Worm (Caenorhabditis elegans) whole organism, L4 larva: ENCODE results near the gene ncx-9.

Source experiments
- F10B5.3 ChIP-seq: sonication (generic microtip); optimal IDR thresholded peaks from 2 replicates; lab custom pipeline; 2016; ENCODE audit warnings: mild to moderate bottlenecking, missing genetic modification characterization, missing compliant biosample characterization
- R02D3.7 ChIP-seq: fragments of 150-350 bp; sonication (generic microtip); optimal IDR thresholded peaks from 3 replicates; lab custom pipeline; 2014; ENCODE audit warnings: missing biosample characterization, missing genetic modification characterization
- T20F7.1 ChIP-seq: fragments of 200-800 bp; sonication (Bioruptor generic); optimal IDR thresholded peaks from 2 replicates; lab custom pipeline; 2018; ENCODE audit warnings: mild to moderate bottlenecking, missing genetic modification characterization, missing compliant biosample characterization
- T26A8.4 ChIP-seq: fragments of 200-800 bp; sonication (Bioruptor generic); IDR thresholded peaks from 2 replicates; pipeline ENCODE4 v1.3.6; 2022; ENCODE audit warnings: missing genetic modification characterization, missing compliant biosample characterization
- Y105C5A.15 ChIP-seq: fragments of 200-800 bp; sonication (Bioruptor generic); IDR thresholded peaks from 2 replicates; pipeline ENCODE4 v1.3.6; 2022; ENCODE audit warnings: missing genetic modification characterization, missing compliant biosample characterization
- Y48G9A.11 ChIP-seq: fragments of 200-800 bp; sonication (Bioruptor generic); IDR thresholded peaks from 2 replicates; pipeline ENCODE4 v1.3.6; 2022; ENCODE audit warnings: missing genetic modification reagents, missing genetic modification characterization, missing compliant biosample characterization
- ZK546.5 ChIP-seq, 2 experiments: sonication (generic microtip); optimal IDR thresholded peaks; 2 replicates each; lab custom pipeline; 2017; ENCODE audit warnings: missing biosample characterization in 2 of 2, missing genetic modification characterization in 2 of 2
- aha-1 ChIP-seq: fragments of 150-350 bp; peaks from one replicate; lab custom pipeline; 2014; ENCODE audit warnings: missing biosample characterization, missing genetic modification characterization
- aly-2 ChIP-seq: sonication (generic microtip); optimal IDR thresholded peaks from 2 replicates; lab custom pipeline; 2018; ENCODE audit warnings: missing biosample characterization, missing genetic modification characterization
- ama-1 ChIP-seq: fragments of 150-350 bp; optimal IDR thresholded peaks from 2 replicates; lab custom pipeline; 2014; ENCODE audit warnings: inconsistent platforms, mixed read lengths
- arid-1 ChIP-seq: fragments of 200-800 bp; sonication (Bioruptor generic); conservative IDR thresholded peaks from 2 replicates; pipeline ENCODE4 v1.3.6; 2022; ENCODE audit warnings: missing genetic modification reagents, missing genetic modification characterization, missing compliant biosample characterization
- attf-4 ChIP-seq: sonication (generic microtip); optimal IDR thresholded peaks from 3 replicates; lab custom pipeline; 2017; ENCODE audit warnings: missing biosample characterization, missing genetic modification characterization
- ceh-20 ChIP-seq: fragments of 200-800 bp; sonication (Bioruptor generic); IDR thresholded peaks from 2 replicates; pipeline ENCODE4 v1.3.6; 2022; ENCODE audit warnings: missing genetic modification reagents, missing genetic modification characterization, missing compliant biosample characterization
- ceh-28 ChIP-seq: fragments of 150-350 bp; optimal IDR thresholded peaks from 2 replicates; lab custom pipeline; 2014; ENCODE audit warnings: missing biosample characterization, missing genetic modification reagents, missing genetic modification characterization
- ces-1 ChIP-seq: fragments of 150-350 bp; sonication (generic microtip); optimal IDR thresholded peaks from 4 replicates; lab custom pipeline; 2014; ENCODE audit warnings: missing biosample characterization, missing genetic modification reagents, missing genetic modification characterization
- ctbp-1 ChIP-seq: fragments of 200-800 bp; sonication (Bioruptor generic); IDR thresholded peaks from 2 replicates; pipeline ENCODE4 v1.3.6; 2022; ENCODE audit warnings: missing genetic modification reagents, missing genetic modification characterization, missing compliant biosample characterization
- daf-12 ChIP-seq: fragments of 150-350 bp; optimal IDR thresholded peaks from 2 replicates; lab custom pipeline; 2014; ENCODE audit warnings: missing biosample characterization, missing genetic modification reagents, missing genetic modification characterization
- daf-16 ChIP-seq, 3 experiments: sonication (generic microtip); optimal IDR thresholded peaks; 2 replicates each; lab custom pipeline; 2016 to 2017; ENCODE audit warnings: missing genetic modification characterization in 3 of 3, missing genetic modification reagents in 3 of 3, mild to moderate bottlenecking in 2 of 3, missing compliant biosample characterization in 2 of 3, missing biosample characterization in 1 of 3, moderate library complexity in 1 of 3
- daf-19 ChIP-seq: fragments of 200-800 bp; sonication (Bioruptor generic); conservative IDR thresholded peaks from 2 replicates; pipeline ENCODE4 v1.3.6; 2022; ENCODE audit warnings: missing genetic modification characterization, missing compliant biosample characterization
- daf-8 ChIP-seq: fragments of 200-800 bp; sonication (Bioruptor generic); IDR thresholded peaks from 2 replicates; pipeline ENCODE4 v1.3.6; 2022; ENCODE audit warnings: missing genetic modification characterization, missing compliant biosample characterization
- dmd-8 ChIP-seq: fragments of 200-800 bp; sonication (Bioruptor generic); IDR thresholded peaks from 2 replicates; pipeline ENCODE4 v1.3.6; 2022; ENCODE audit warnings: missing genetic modification characterization, missing compliant biosample characterization
- dmd-9 ChIP-seq: fragments of 200-800 bp; sonication (Bioruptor generic); IDR thresholded peaks from 2 replicates; pipeline ENCODE4 v1.3.6; 2022; ENCODE audit warnings: missing genetic modification reagents, missing genetic modification characterization, missing compliant biosample characterization
- duxl-1 ChIP-seq: sonication (generic microtip); optimal IDR thresholded peaks from 2 replicates; lab custom pipeline; 2016; ENCODE audit warnings: mild to moderate bottlenecking, missing genetic modification characterization, moderate library complexity, missing compliant biosample characterization; ENCODE audit not compliant: poor library complexity
- dve-1 ChIP-seq: sonication (generic microtip); optimal IDR thresholded peaks from 2 replicates; lab custom pipeline; 2017; ENCODE audit warnings: antibody characterized with exemption, mild to moderate bottlenecking, missing genetic modification characterization, missing compliant biosample characterization; ENCODE audit not compliant: insufficient read depth
- egl-43 ChIP-seq: fragments of 200-800 bp; sonication (Bioruptor generic); IDR thresholded peaks from 2 replicates; pipeline ENCODE4 v1.3.6; 2022; ENCODE audit warnings: missing genetic modification reagents, missing genetic modification characterization, missing compliant biosample characterization
- fos-1 ChIP-seq: fragments of 150-350 bp; optimal IDR thresholded peaks from 2 replicates; lab custom pipeline; 2014; ENCODE audit warnings: missing biosample characterization, missing genetic modification characterization
- gei-8 ChIP-seq: fragments of 200-800 bp; sonication (Bioruptor generic); optimal IDR thresholded peaks from 2 replicates; lab custom pipeline; 2018; ENCODE audit warnings: mild to moderate bottlenecking, missing genetic modification characterization, missing compliant biosample characterization
- jun-1 ChIP-seq: fragments of 150-350 bp; optimal IDR thresholded peaks from 2 replicates; lab custom pipeline; 2014; ENCODE audit warnings: missing biosample characterization, missing genetic modification reagents, missing genetic modification characterization
- lin-1 ChIP-seq: fragments of 200-800 bp; sonication (Bioruptor generic); IDR thresholded peaks from 2 replicates; pipeline ENCODE4 v1.3.6; 2022; ENCODE audit warnings: missing genetic modification reagents, missing genetic modification characterization, missing compliant biosample characterization
- lin-15B ChIP-seq: fragments of 150-350 bp; sonication (generic microtip); optimal IDR thresholded peaks from 3 replicates; lab custom pipeline; 2014; ENCODE audit warnings: missing biosample characterization, missing genetic modification characterization
- lin-29 ChIP-seq: fragments of 200-800 bp; sonication (Bioruptor generic); IDR thresholded peaks from 2 replicates; pipeline ENCODE4 v1.3.6; 2022; ENCODE audit warnings: missing genetic modification reagents, missing genetic modification characterization, missing compliant biosample characterization
- lir-3 ChIP-seq: sonication (generic microtip); optimal IDR thresholded peaks from 2 replicates; lab custom pipeline; 2016; ENCODE audit warnings: mild to moderate bottlenecking, missing genetic modification characterization, missing compliant biosample characterization
- madf-5 ChIP-seq, 2 experiments: fragments of 200-800 bp; sonication (Bioruptor generic); IDR thresholded peaks; 2 replicates each; pipeline ENCODE4 v1.3.6; 2022; ENCODE audit warnings: missing compliant biosample characterization in 2 of 2, missing genetic modification characterization in 2 of 2
- mdt-29 ChIP-seq: fragments of 200-800 bp; sonication (Bioruptor generic); IDR thresholded peaks from 2 replicates; pipeline ENCODE4 v1.3.6; 2022; ENCODE audit warnings: missing genetic modification reagents, missing genetic modification characterization, missing compliant biosample characterization
- nhr-10 ChIP-seq: fragments of 150-350 bp; optimal IDR thresholded peaks from 2 replicates; lab custom pipeline; 2014; ENCODE audit warnings: missing biosample characterization, missing genetic modification characterization
- nhr-102 ChIP-seq: sonication (generic microtip); optimal IDR thresholded peaks from 2 replicates; lab custom pipeline; 2016; ENCODE audit warnings: mild to moderate bottlenecking, missing genetic modification characterization, moderate library complexity, missing compliant biosample characterization
- nhr-11 ChIP-seq: fragments of 150-350 bp; optimal IDR thresholded peaks from 2 replicates; lab custom pipeline; 2014; ENCODE audit warnings: missing biosample characterization, missing genetic modification characterization
- nhr-28 ChIP-seq: fragments of 150-350 bp; optimal IDR thresholded peaks from 2 replicates; lab custom pipeline; 2014; ENCODE audit warnings: missing biosample characterization, missing genetic modification characterization
- php-3 ChIP-seq: fragments of 200-800 bp; sonication (Bioruptor generic); IDR thresholded peaks from 2 replicates; pipeline ENCODE4 v1.3.6; 2022; ENCODE audit warnings: missing genetic modification reagents, missing genetic modification characterization, missing compliant biosample characterization
- snpc-1.2 ChIP-seq: fragments of 200-800 bp; sonication (Bioruptor generic); IDR thresholded peaks from 2 replicates; pipeline ENCODE4 v1.3.6; 2022; ENCODE audit warnings: missing genetic modification reagents, missing genetic modification characterization, missing compliant biosample characterization
- unc-62 ChIP-seq, 3 experiments: fragments of 150-350 bp in 1 of 3; sonication (generic microtip); optimal IDR thresholded peaks in 2 of 3; peaks in 1 of 3; 1 replicate in 1 of 3; 2 replicates in 2 of 3; lab custom pipeline; 2014 to 2017; ENCODE audit warnings: missing biosample characterization in 3 of 3, missing genetic modification characterization in 3 of 3, missing genetic modification reagents in 3 of 3, missing genotype in 1 of 3
- zip-11 ChIP-seq: fragments of 200-800 bp; sonication (Bioruptor generic); IDR thresholded peaks from 2 replicates; pipeline ENCODE4 v1.3.6; 2022; ENCODE audit warnings: missing genetic modification characterization, missing compliant biosample characterization
- zip-2 ChIP-seq: fragments of 150-350 bp; optimal IDR thresholded peaks from 2 replicates; lab custom pipeline; 2014; ENCODE audit warnings: missing biosample characterization, missing genetic modification characterization
- ztf-11 ChIP-seq: fragments of 150-350 bp; optimal IDR thresholded peaks from 2 replicates; lab custom pipeline; 2014; ENCODE audit warnings: missing biosample characterization, missing genetic modification characterization

Gene ncx-9

ce11 chrV:5018067-5018466 is 23.0 kb upstream of the ncx-9 start (continued):
- TF ChIP-seq ZK546.5 (tag; optimal IDR thresholded peaks at IDR 0.05; lab: Kevin White, UChicago) (no peak), jun-1 (tag; lab: Kevin White, UChicago) (no peak), ceh-20 (GFP tag; lab: Robert Waterston, UW) (no peak), egl-43 (GFP tag; lab: Robert Waterston, UW) (no peak), ztf-11 (tag; lab: Kevin White, UChicago) (no peak), T20F7.1 (GFP tag; lab: Kevin White, UChicago) (no peak), lir-3 (tag; lab: Kevin White, UChicago) (no peak), ama-1 (no peak), ctbp-1 (no peak), php-3 (GFP tag; lab: Robert Waterston, UW) (peak; percentile 91), duxl-1 (tag; lab: Kevin White, UChicago) (no peak), nhr-102 (tag; lab: Kevin White, UChicago) (peak; percentile 73), R02D3.7 (tag; lab: Kevin White, UChicago) (no peak), daf-19 (no peak), Y48G9A.11 (GFP tag; lab: Robert Waterston, UW) (no peak), daf-8 (GFP tag; lab: Robert Waterston, UW) (no peak), ces-1 (no peak), aly-2 (tag; lab: Kevin White, UChicago) (no peak), madf-5 (GFP tag; IDR thresholded peaks at IDR 0.05; lab: Robert Waterston, UW) (no peak), T26A8.4 (GFP tag; lab: Robert Waterston, UW) (no peak), attf-4 (tag; lab: Kevin White, UChicago) (no peak), unc-62 (GFP tag; optimal IDR thresholded peaks at IDR 0.05 in 1 of 2; lab: Kevin White, UChicago) (peak in 1 of 2 experiments; percentile 77), unc-62 (tag; optimal IDR thresholded peaks at IDR 0.05; lab: Kevin White, UChicago) (no peak), nhr-28 (tag; lab: Kevin White, UChicago) (peak; percentile 96), fos-1 (tag; lab: Kevin White, UChicago) (no peak), Y105C5A.15 (GFP tag; lab: Robert Waterston, UW) (no peak), zip-2 (tag; lab: Kevin White, UChicago) (no peak), lin-29 (GFP tag; lab: Robert Waterston, UW) (no peak), F10B5.3 (tag; lab: Kevin White, UChicago) (no peak), dmd-8 (no peak), daf-16 (GFP tag; optimal IDR thresholded peaks at IDR 0.05; lab: Kevin White, UChicago) (no peak), daf-16 (tag; optimal IDR thresholded peaks at IDR 0.05; lab: Kevin White, UChicago) (peak; percentile 73)

- no peak for TF ChIP-seq gei-8 (GFP tag; lab: Kevin White, UChicago)
- TF ChIP-seq nhr-10 (tag; lab: Kevin White, UChicago) = no peak
- TF ChIP-seq mdt-29 (GFP tag; lab: Robert Waterston, UW) = no peak
- TF ChIP-seq dve-1 = no peak
- no peak for TF ChIP-seq lin-15B (tag; lab: Kevin White, UChicago)
- no peak for TF ChIP-seq snpc-1.2
- TF ChIP-seq ceh-28 (tag; lab: Kevin White, UChicago) = no peak
- TF ChIP-seq nhr-11 (tag; lab: Kevin White, UChicago) = peak; percentile 43
- no peak for TF ChIP-seq madf-5 (GFP tag; IDR thresholded peaks at IDR 0.05; lab: Robert Waterston, UW)
- TF ChIP-seq zip-11 = no peak
- TF ChIP-seq daf-12 (tag; lab: Kevin White, UChicago) = no peak
- TF ChIP-seq duxl-1 (tag; lab: Kevin White, UChicago) = no peak
- no peak for TF ChIP-seq arid-1 (GFP tag; lab: Robert Waterston, UW)
- TF ChIP-seq lin-1 (GFP tag; lab: Robert Waterston, UW) = no peak
- TF ChIP-seq dmd-9 (GFP tag; lab: Robert Waterston, UW) = no peak
- TF ChIP-seq aha-1 (tag; lab: Kevin White, UChicago) = peak; percentile 58
- TF ChIP-seq unc-62 (GFP tag; optimal IDR thresholded peaks at IDR 0.05 in 1 of 2; lab: Kevin White, UChicago) = peak in 1 of 2 experiments; percentile 33
- no peak for TF ChIP-seq unc-62 (tag; optimal IDR thresholded peaks at IDR 0.05; lab: Kevin White, UChicago)
Observed at ce11 chrV:5016728-5017127, 21.7 kb upstream of the ncx-9 start.
